Fruit fly (Drosophila melanogaster) whole organism, embryonic: Measurements from ENCODE around the gene CG31710.
A peak's percentile ranks its signal among the peaks of the same experiment; 100 is the strongest.

Source experiments
- Bgb ChIP-seq: fragments of 200-800 bp; sonication (Bioruptor generic); IDR thresholded peaks from 2 replicates; pipeline ENCODE4 v1.3.6; 2022; ENCODE audit warnings: missing biosample characterization, missing genetic modification characterization; ENCODE audit not compliant: partially characterized antibody
- Blimp-1 ChIP-seq: fragments of 200-800 bp; sonication (Bioruptor generic); optimal IDR thresholded peaks from 3 replicates; lab custom pipeline; 2018; ENCODE audit warnings: missing biosample characterization, missing genetic modification characterization, mild to moderate bottlenecking, moderate library complexity, missing genetic modification reagents
- BtbVII ChIP-seq: fragments of 200-800 bp; sonication (Bioruptor generic); optimal IDR thresholded peaks from 3 replicates; lab custom pipeline; 2017; ENCODE audit warnings: missing biosample characterization, mild to moderate bottlenecking, missing genetic modification characterization
- CG10462 ChIP-seq: fragments of 200-800 bp; sonication (Bioruptor generic); optimal IDR thresholded peaks from 2 replicates; lab custom pipeline; 2016; ENCODE audit warnings: missing biosample characterization, missing genetic modification characterization
- CG11247 ChIP-seq: fragments of 200-800 bp; sonication (Bioruptor generic); IDR thresholded peaks from 2 replicates; pipeline ENCODE4 v1.3.6; 2022; ENCODE audit warnings: missing biosample characterization, missing genetic modification characterization
- CG11696 ChIP-seq: fragments of 200-800 bp; sonication (Bioruptor generic); IDR thresholded peaks from 2 replicates; pipeline ENCODE4 v1.3.6; 2022; ENCODE audit warnings: missing biosample characterization, missing genetic modification characterization
- CG12236 ChIP-seq: fragments of 200-800 bp; sonication (Bioruptor generic); optimal IDR thresholded peaks from 2 replicates; lab custom pipeline; 2016; ENCODE audit warnings: missing biosample characterization, missing genetic modification characterization
- CG12744 ChIP-seq: fragments of 200-800 bp; sonication (Bioruptor generic); optimal IDR thresholded peaks from 2 replicates; lab custom pipeline; 2016; ENCODE audit warnings: missing biosample characterization, missing genetic modification characterization
- CG14014 ChIP-seq: fragments of 200-800 bp; sonication (Bioruptor generic); IDR thresholded peaks from 2 replicates; pipeline ENCODE4 v1.3.6; 2022; ENCODE audit warnings: missing biosample characterization, missing genetic modification characterization
- CG14710 ChIP-seq: fragments of 200-800 bp; sonication (Bioruptor generic); optimal IDR thresholded peaks from 3 replicates; lab custom pipeline; 2019; ENCODE audit warnings: missing biosample characterization, mild to moderate bottlenecking, missing genetic modification characterization, moderate library complexity
- CG15073 ChIP-seq: fragments of 200-800 bp; sonication (Bioruptor generic); optimal IDR thresholded peaks from 2 replicates; lab custom pipeline; 2016; ENCODE audit warnings: missing biosample characterization, missing genetic modification characterization
- CG15514 ChIP-seq: fragments of 200-800 bp; sonication (Bioruptor generic); optimal IDR thresholded peaks from 3 replicates; lab custom pipeline; 2017; ENCODE audit warnings: missing biosample characterization, missing genetic modification characterization, mild to moderate bottlenecking, moderate library complexity, missing genetic modification reagents
- CG16813 ChIP-seq: fragments of 200-800 bp; sonication (Bioruptor generic); IDR thresholded peaks from 3 replicates; pipeline ENCODE4 v1.3.6; 2022; ENCODE audit warnings: missing biosample characterization, missing genetic modification characterization; ENCODE audit not compliant: partially characterized antibody
- CG16863 ChIP-seq: fragments of 200-800 bp; sonication (Bioruptor generic); optimal IDR thresholded peaks from 3 replicates; lab custom pipeline; 2016; ENCODE audit warnings: missing biosample characterization, missing genetic modification characterization
- CG17385 ChIP-seq: fragments of 200-800 bp; sonication (Bioruptor generic); optimal IDR thresholded peaks from 3 replicates; lab custom pipeline; 2018; ENCODE audit warnings: missing biosample characterization, mild to moderate bottlenecking, missing genetic modification characterization
- CG18476 ChIP-seq: fragments of 200-800 bp; sonication (Bioruptor generic); optimal IDR thresholded peaks from 2 replicates; lab custom pipeline; 2016; ENCODE audit warnings: missing biosample characterization, mild to moderate bottlenecking, missing genetic modification characterization
- CG3407 ChIP-seq: fragments of 200-800 bp; sonication (Bioruptor generic); optimal IDR thresholded peaks from 2 replicates; lab custom pipeline; 2018; ENCODE audit warnings: missing biosample characterization, mild to moderate bottlenecking, missing genetic modification characterization
- CG5245 ChIP-seq: fragments of 200-800 bp; sonication (Bioruptor generic); optimal IDR thresholded peaks from 3 replicates; lab custom pipeline; 2016; ENCODE audit warnings: missing biosample characterization, missing genetic modification characterization
- CG6765 ChIP-seq: fragments of 200-800 bp; sonication (Bioruptor generic); optimal IDR thresholded peaks from 3 replicates; lab custom pipeline; 2017; ENCODE audit warnings: missing biosample characterization, mild to moderate bottlenecking, missing genetic modification characterization
- CG7271 ChIP-seq: fragments of 200-800 bp; sonication (Bioruptor generic); optimal IDR thresholded peaks from 2 replicates; lab custom pipeline; 2018; ENCODE audit warnings: missing biosample characterization, mild to moderate bottlenecking, missing genetic modification characterization, moderate library complexity
- CG8944 ChIP-seq: fragments of 200-800 bp; sonication (Bioruptor generic); optimal IDR thresholded peaks from 3 replicates; lab custom pipeline; 2016; ENCODE audit warnings: missing biosample characterization, missing genetic modification characterization
- CG9727 ChIP-seq: fragments of 200-800 bp; sonication (Bioruptor generic); optimal IDR thresholded peaks from 3 replicates; lab custom pipeline; 2017; ENCODE audit warnings: missing biosample characterization, mild to moderate bottlenecking, missing genetic modification characterization
- CG9876 ChIP-seq: fragments of 200-800 bp; sonication (Bioruptor generic); optimal IDR thresholded peaks from 2 replicates; lab custom pipeline; 2016; ENCODE audit warnings: missing biosample characterization, missing genetic modification characterization
- Ets65A ChIP-seq: fragments of 200-800 bp; sonication (Bioruptor generic); peaks from one replicate; lab custom pipeline; 2016; ENCODE audit warnings: missing biosample characterization, missing genetic modification characterization
- Gug ChIP-seq: fragments of 200-800 bp; sonication (Bioruptor generic); IDR thresholded peaks from 4 replicates; pipeline ENCODE4 v1.3.6; 2022; ENCODE audit warnings: missing biosample characterization, missing genetic modification characterization
- Neu2 ChIP-seq: fragments of 200-800 bp; sonication (Bioruptor generic); optimal IDR thresholded peaks from 3 replicates; lab custom pipeline; 2016; ENCODE audit warnings: missing biosample characterization, missing genetic modification characterization, borderline replicate concordance
- Optix ChIP-seq: fragments of 200-800 bp; sonication (Bioruptor generic); IDR thresholded peaks from 3 replicates; pipeline ENCODE4 v1.3.6; 2022; ENCODE audit warnings: missing biosample characterization, missing genetic modification characterization
- Scr ChIP-seq: fragments of 200-800 bp; sonication (Bioruptor generic); IDR thresholded peaks from 2 replicates; pipeline ENCODE4 v1.3.6; 2022; ENCODE audit warnings: missing biosample characterization, missing genetic modification characterization; ENCODE audit not compliant: partially characterized antibody
- Side ChIP-seq: fragments of 200-800 bp; sonication (Bioruptor generic); optimal IDR thresholded peaks from 2 replicates; lab custom pipeline; 2016; ENCODE audit warnings: missing biosample characterization, missing genetic modification characterization
- Six4 ChIP-seq: fragments of 200-800 bp; sonication (Bioruptor generic); optimal IDR thresholded peaks from 2 replicates; lab custom pipeline; 2016; ENCODE audit warnings: missing biosample characterization, missing genetic modification characterization
- Sox100B ChIP-seq: fragments of 200-800 bp; sonication (Bioruptor generic); optimal IDR thresholded peaks from 3 replicates; lab custom pipeline; 2018; ENCODE audit warnings: missing biosample characterization, mild to moderate bottlenecking, missing genetic modification characterization
- ara ChIP-seq: fragments of 200-800 bp; sonication (Bioruptor generic); IDR thresholded peaks from 2 replicates; pipeline ENCODE4 v1.3.6; 2022; ENCODE audit warnings: missing biosample characterization, missing genetic modification characterization
- cad ChIP-seq: fragments of >200 bp; optimal IDR thresholded peaks from 2 replicates; lab custom pipeline; 2017; ENCODE audit warnings: missing biosample characterization, missing genetic modification characterization
- crol ChIP-seq: fragments of 200-800 bp; sonication (Bioruptor generic); IDR thresholded peaks from 2 replicates; pipeline ENCODE4 v1.3.6; 2022; ENCODE audit warnings: missing biosample characterization, missing genetic modification characterization
- emc ChIP-seq: fragments of 200-800 bp; sonication (Bioruptor generic); optimal IDR thresholded peaks from 2 replicates; lab custom pipeline; 2016; ENCODE audit warnings: missing biosample characterization, missing genetic modification characterization
- ewg ChIP-seq: fragments of 200-800 bp; sonication (Bioruptor generic); optimal IDR thresholded peaks from 3 replicates; lab custom pipeline; 2017; ENCODE audit warnings: mild to moderate bottlenecking, missing biosample characterization, missing genetic modification reagents, missing genetic modification characterization
- gcm2 ChIP-seq: fragments of 200-800 bp; sonication (Bioruptor generic); optimal IDR thresholded peaks from 2 replicates; lab custom pipeline; 2016; ENCODE audit warnings: missing biosample characterization, missing genetic modification characterization
- gsb-n ChIP-seq: fragments of 200-800 bp; sonication (Bioruptor generic); optimal IDR thresholded peaks from 3 replicates; lab custom pipeline; 2018; ENCODE audit warnings: missing biosample characterization, mild to moderate bottlenecking, missing genetic modification characterization
- ind ChIP-seq: fragments of 200-800 bp; sonication (Bioruptor generic); optimal IDR thresholded peaks from 3 replicates; lab custom pipeline; 2016; ENCODE audit warnings: missing biosample characterization, missing genetic modification characterization
- ken ChIP-seq: fragments of 200-800 bp; sonication (Bioruptor generic); IDR thresholded peaks from 3 replicates; pipeline ENCODE4 v1.3.6; 2022; ENCODE audit warnings: missing biosample characterization, missing genetic modification characterization
- org-1 ChIP-seq: fragments of 200-800 bp; sonication (Bioruptor generic); optimal IDR thresholded peaks from 2 replicates; lab custom pipeline; 2017; ENCODE audit warnings: missing biosample characterization, missing genetic modification characterization
- otp ChIP-seq: fragments of 200-800 bp; sonication (Bioruptor generic); IDR thresholded peaks from 3 replicates; pipeline ENCODE4, ENCODE4 v1.3.6; 2022; ENCODE audit warnings: missing biosample characterization, missing genetic modification characterization
- peb ChIP-seq: fragments of 200-800 bp; sonication (Bioruptor generic); IDR thresholded peaks from 2 replicates; pipeline ENCODE4 v1.3.6; 2022; ENCODE audit warnings: missing biosample characterization, missing genetic modification characterization
- ranshi ChIP-seq: fragments of 200-800 bp; sonication (Bioruptor generic); IDR thresholded peaks from 2 replicates; pipeline ENCODE4 v1.3.6; 2022; ENCODE audit warnings: missing biosample characterization, missing genetic modification characterization
- scrt ChIP-seq: fragments of 200-800 bp; sonication (Bioruptor generic); optimal IDR thresholded peaks from 2 replicates; lab custom pipeline; 2018; ENCODE audit warnings: missing biosample characterization, mild to moderate bottlenecking, missing genetic modification characterization, moderate library complexity
- sens-2 ChIP-seq: fragments of 200-800 bp; sonication (Bioruptor generic); IDR thresholded peaks from 2 replicates; pipeline ENCODE4 v1.3.6; 2022; ENCODE audit warnings: missing biosample characterization, missing genetic modification characterization
- seq ChIP-seq: fragments of 200-800 bp; sonication (Bioruptor generic); IDR thresholded peaks from 2 replicates; pipeline ENCODE4 v1.3.6; 2022; ENCODE audit warnings: missing biosample characterization, missing genetic modification characterization
- ssp ChIP-seq: fragments of 200-800 bp; sonication (Bioruptor generic); IDR thresholded peaks from 2 replicates; pipeline ENCODE4 v1.3.6; 2022; ENCODE audit warnings: missing biosample characterization, missing genetic modification characterization
- tgo ChIP-seq: fragments of 200-800 bp; sonication (Bioruptor generic); IDR thresholded peaks from 3 replicates; pipeline ENCODE4 v1.3.6; 2022; ENCODE audit warnings: missing biosample characterization, missing genetic modification characterization
- tx ChIP-seq: fragments of 200-800 bp; sonication (Bioruptor generic); optimal IDR thresholded peaks from 2 replicates; lab custom pipeline; 2016; ENCODE audit warnings: missing biosample characterization, missing genetic modification characterization
- vfl ChIP-seq: fragments of 200-800 bp; sonication (Bioruptor generic); optimal IDR thresholded peaks from 2 replicates; lab custom pipeline; 2016; ENCODE audit warnings: missing biosample characterization, missing genetic modification characterization
- z ChIP-seq: fragments of 200-800 bp; sonication (Bioruptor generic); IDR thresholded peaks from 3 replicates; pipeline ENCODE4 v1.3.6; 2022; ENCODE audit warnings: missing biosample characterization, missing genetic modification characterization

The CG31710 gene

dm6 chr2L:9700454-9700853 is 5.3 kb downstream of the CG31710 start, which contains the start of gene pelo (continued):
- TF ChIP-seq CG12236, result no peak
- TF ChIP-seq tgo, result peak; percentile 74
- peak; percentile 44; the same call in 1 of the 2 replicates for TF ChIP-seq ara (GFP tag; lab: Robert Waterston, UW)
- 0 out of 2 replicates have a peak, but pooled peaks have one; percentile 24 for TF ChIP-seq CG11247 (GFP tag; lab: Robert Waterston, UW)
- TF ChIP-seq ind (GFP tag; lab: Kevin White, UChicago), result peak; percentile 56
- peak; percentile 68; the same call in 1 of the 3 replicates for TF ChIP-seq ken
- TF ChIP-seq Neu2, result no peak
- no peak for TF ChIP-seq peb
- TF ChIP-seq CG16863 (GFP tag; lab: Kevin White, UChicago), result no peak
- peak; percentile 74 for TF ChIP-seq CG14710
- TF ChIP-seq ranshi (GFP tag; lab: Robert Waterston, UW), result 0 out of 2 replicates have a peak, but pooled peaks have one; percentile 36
- peak; percentile 51 for TF ChIP-seq CG17385 (GFP tag; lab: Kevin White, UChicago)
- TF ChIP-seq CG5245 (GFP tag; lab: Kevin White, UChicago), result peak; percentile 20
- no peak for TF ChIP-seq CG16813 (GFP tag; lab: Robert Waterston, UW)
- peak; percentile 55; the same call in 1 of the 2 replicates for TF ChIP-seq ssp (GFP tag; lab: Robert Waterston, UW)
- TF ChIP-seq z (GFP tag; lab: Robert Waterston, UW), result no peak
- no peak for TF ChIP-seq CG8944
- peak; percentile 44; the same call in 1 of the 3 replicates for TF ChIP-seq Optix (GFP tag; lab: Robert Waterston, UW)
- no peak; the same call in 3 of the 4 replicates for TF ChIP-seq Gug (GFP tag; lab: Robert Waterston, UW)
- no peak for TF ChIP-seq CG9876 (GFP tag; lab: Kevin White, UChicago)
- peak; percentile 49 for TF ChIP-seq Blimp-1 (GFP tag; lab: Kevin White, UChicago)
- TF ChIP-seq seq (GFP tag; lab: Robert Waterston, UW), result peak; percentile 48; the same call in 1 of the 2 replicates
- peak; percentile 34 for TF ChIP-seq BtbVII (GFP tag; lab: Kevin White, UChicago)
- no peak for TF ChIP-seq cad (GFP tag; lab: Kevin White, UChicago)
- 0 out of 3 replicates have a peak, but pooled peaks have one; percentile 31 for TF ChIP-seq otp (GFP tag; lab: Robert Waterston, UW)
- TF ChIP-seq Side (GFP tag; lab: Kevin White, UChicago), result no peak
- TF ChIP-seq CG15514 (GFP tag; lab: Kevin White, UChicago), result peak; percentile 81
- peak; percentile 89 for TF ChIP-seq Ets65A (GFP tag; lab: Kevin White, UChicago)
- TF ChIP-seq Bgb (GFP tag; lab: Robert Waterston, UW), result no peak
- TF ChIP-seq ewg, result peak; percentile 42
- TF ChIP-seq Sox100B, result peak; percentile 60
- TF ChIP-seq CG14014 (GFP tag; lab: Robert Waterston, UW), result peak; percentile 58; the same call in 1 of the 2 replicates
- TF ChIP-seq org-1, result peak; percentile 10
- peak; percentile 66 for TF ChIP-seq scrt
- no peak for TF ChIP-seq CG10462 (GFP tag; lab: Kevin White, UChicago)
- peak; percentile 49 for TF ChIP-seq CG3407
- TF ChIP-seq crol (GFP tag; lab: Robert Waterston, UW), result no peak
- no peak for TF ChIP-seq CG12744 (GFP tag; lab: Kevin White, UChicago)
- TF ChIP-seq Scr (GFP tag; lab: Robert Waterston, UW), result no peak
- peak; percentile 60 for TF ChIP-seq gsb-n (tag; lab: Kevin White, UChicago)
- no peak for TF ChIP-seq sens-2 (GFP tag; lab: Robert Waterston, UW)
- no peak for TF ChIP-seq emc (GFP tag; lab: Kevin White, UChicago)
- TF ChIP-seq CG9727 (GFP tag; lab: Kevin White, UChicago), result peak; percentile 63
- no peak for TF ChIP-seq tx
- peak; percentile 1 for TF ChIP-seq vfl (GFP tag; lab: Kevin White, UChicago)
- TF ChIP-seq CG18476 (GFP tag; lab: Kevin White, UChicago), result peak; percentile 39
- no peak for TF ChIP-seq gcm2
- no peak for TF ChIP-seq CG15073 (GFP tag; lab: Kevin White, UChicago)
- TF ChIP-seq CG7271 (tag; lab: Kevin White, UChicago), result peak; percentile 31
- TF ChIP-seq CG11696 (GFP tag; lab: Robert Waterston, UW), result no peak
- peak; percentile 41 for TF ChIP-seq CG6765 (GFP tag; lab: Kevin White, UChicago)
- TF ChIP-seq Six4 (GFP tag; lab: Kevin White, UChicago), result no peak
